Worm (Caenorhabditis elegans): ENCODE results near the gene test-1.

Gene test-1

DNA sequence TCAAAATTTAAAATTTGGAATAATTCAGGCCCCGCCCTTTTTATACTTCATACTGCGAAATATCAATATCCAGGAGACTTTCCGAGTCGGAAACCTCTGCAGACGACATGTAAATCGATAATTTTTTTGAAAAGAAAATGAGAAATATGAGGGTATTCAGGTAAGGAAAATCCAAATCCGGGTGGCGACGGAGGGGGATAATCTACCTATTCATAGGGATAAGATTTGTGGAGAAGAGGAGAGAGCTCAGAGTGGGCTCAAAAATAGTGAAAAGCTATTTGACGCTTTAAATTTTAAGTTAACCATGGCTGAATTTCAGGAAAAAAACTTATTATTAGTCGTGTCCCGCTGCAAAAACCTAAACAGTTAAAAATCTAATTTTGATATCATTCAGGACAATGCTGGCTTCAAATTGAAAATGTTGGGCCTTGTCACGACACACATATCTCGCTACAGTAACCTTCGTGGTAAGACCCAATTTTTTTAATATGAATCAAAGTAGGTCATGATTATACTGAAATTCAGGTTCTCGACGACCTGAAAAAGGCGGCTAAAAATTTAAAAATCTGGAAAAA is 25.4 kb upstream of the test-1 start, which contains the start of gene che-6:
Gene che-6, minus strand, starts transcription at position 109 of the 575 bp plus-strand sequence.
- TF ChIP-seq ceh-9 (tag; optimal IDR thresholded peaks at IDR 0.05) = no peak
- TF ChIP-seq ceh-2 (tag; optimal IDR thresholded peaks at IDR 0.05) = no peak
- no peak for TF ChIP-seq nhr-11 (tag; optimal IDR thresholded peaks at IDR 0.05)
- TF ChIP-seq gmeb-2 (tag; optimal IDR thresholded peaks at IDR 0.05) = no peak
- TF ChIP-seq nhr-232 (tag; optimal IDR thresholded peaks at IDR 0.05) = no peak
- no peak for TF ChIP-seq ceh-31 (tag; optimal IDR thresholded peaks at IDR 0.05)
- no peak for TF ChIP-seq ztf-16 (tag; optimal IDR thresholded peaks at IDR 0.05)
- no peak for TF ChIP-seq ceh-6 (GFP tag; optimal IDR thresholded peaks at IDR 0.05)
- TF ChIP-seq zip-5 (tag; optimal IDR thresholded peaks at IDR 0.05) = no peak
- no peak for TF ChIP-seq T23F11.4 (GFP tag; optimal IDR thresholded peaks at IDR 0.05)
- TF ChIP-seq pax-1 (tag; optimal IDR thresholded peaks at IDR 0.05) = no peak
- no peak for TF ChIP-seq pqm-1 (tag; optimal IDR thresholded peaks at IDR 0.05)
- TF ChIP-seq pat-9 (tag; optimal IDR thresholded peaks at IDR 0.05) = no peak
- TF ChIP-seq unc-86 (tag; optimal IDR thresholded peaks at IDR 0.05) = no peak
- no peak for TF ChIP-seq elt-4 (tag; optimal IDR thresholded peaks at IDR 0.05)
- no peak for TF ChIP-seq unc-3 (GFP tag; conservative IDR thresholded peaks at IDR 0.05)
- TF ChIP-seq unc-3 (tag; optimal IDR thresholded peaks at IDR 0.05) = no peak
- no peak for TF ChIP-seq hlh-30 (tag; optimal IDR thresholded peaks at IDR 0.05; ENCODE audit: insufficient read depth)

- TF ChIP-seq ceh-18 (tag; optimal IDR thresholded peaks at IDR 0.05) (no peak), sox-2 (GFP tag; IDR thresholded peaks at IDR 0.05) (no peak), elt-2 (tag; optimal IDR thresholded peaks at IDR 0.05) (peak; percentile 50), hlh-8 (tag; optimal IDR thresholded peaks at IDR 0.05) (no peak), mec-3 (tag; optimal IDR thresholded peaks at IDR 0.05; ENCODE audit: borderline replicate concordance) (no peak), ceh-19 (GFP tag; optimal IDR thresholded peaks at IDR 0.05) (no peak)
Measured at ce11 chrIV:2113362-2114056, 23.2 kb upstream of the test-1 start, which contains the start of gene C23H5.8. Gene C23H5.8, minus strand, starts transcription at chrIV:2113412.

ce11 chrIV:2114337-2114736 is 22.4 kb upstream of the test-1 start, which contains the start of gene xbx-4:
Gene xbx-4, plus strand, starts transcription at chrIV:2114637.
- TF ChIP-seq ztf-16 (tag; optimal IDR thresholded peaks at IDR 0.05) (no peak), ceh-18 (tag; optimal IDR thresholded peaks at IDR 0.05) (no peak), dve-1 (tag; optimal IDR thresholded peaks at IDR 0.05) (no peak), ceh-45 (GFP tag; IDR thresholded peaks at IDR 0.05) (no peak)

DNA sequence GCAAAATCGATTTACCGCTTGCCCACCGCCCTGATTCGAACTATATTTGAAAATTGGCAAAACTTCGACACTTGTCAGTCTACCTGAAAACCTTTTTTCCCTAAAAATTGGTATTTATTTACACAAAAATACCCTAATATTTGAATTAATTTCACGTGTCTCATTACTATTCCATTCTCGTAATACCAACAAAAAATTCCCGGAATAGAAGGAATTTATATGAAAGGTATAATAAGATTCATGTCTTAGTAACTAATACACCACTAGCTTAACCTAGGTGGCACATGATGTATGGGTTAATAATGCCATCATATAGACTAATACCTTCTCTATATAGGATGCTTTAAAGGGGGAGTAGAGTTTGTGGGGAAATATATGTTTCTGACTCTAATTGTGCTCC is 19.5 kb upstream of the test-1 start:
- no peak for TF ChIP-seq sox-2 (GFP tag; IDR thresholded peaks at IDR 0.05)
- TF ChIP-seq unc-3 (GFP tag; conservative IDR thresholded peaks at IDR 0.05) = no peak
- no peak for TF ChIP-seq unc-3 (tag; optimal IDR thresholded peaks at IDR 0.05)
- no peak for TF ChIP-seq eyg-1 (tag; optimal IDR thresholded peaks at IDR 0.05)
- no peak for TF ChIP-seq nfya-1 (tag; optimal IDR thresholded peaks at IDR 0.05)
- TF ChIP-seq hlh-6 (tag; optimal IDR thresholded peaks at IDR 0.05) = no peak
- TF ChIP-seq fkh-6 (tag; optimal IDR thresholded peaks at IDR 0.05) = no peak
- TF ChIP-seq pag-3 (tag; optimal IDR thresholded peaks at IDR 0.05; ENCODE audit: borderline replicate concordance) = no peak
- no peak for TF ChIP-seq unc-86 (tag; optimal IDR thresholded peaks at IDR 0.05)
- TF ChIP-seq hlh-30 (tag; optimal IDR thresholded peaks at IDR 0.05; ENCODE audit: insufficient read depth) = no peak
- TF ChIP-seq C08G9.2 (tag; optimal IDR thresholded peaks at IDR 0.05) = no peak
- no peak for TF ChIP-seq che-1 (tag; optimal IDR thresholded peaks at IDR 0.05)
- no peak for TF ChIP-seq Y22D7AL.16 (tag; optimal IDR thresholded peaks at IDR 0.05)
- TF ChIP-seq tbx-2 (tag; optimal IDR thresholded peaks at IDR 0.05) = no peak
- TF ChIP-seq pha-2 (tag; optimal IDR thresholded peaks at IDR 0.05) = no peak
- no peak for TF ChIP-seq madf-2 (tag; optimal IDR thresholded peaks at IDR 0.05)
